Worm (Caenorhabditis elegans) whole organism, early embryonic: ENCODE data around the gene Y105C5B.25.

ENCODE experiments used
- B0310.2 ChIP-seq: sonication (generic microtip); optimal IDR thresholded peaks from 2 replicates; lab custom pipeline; 2016; ENCODE audit warnings: mild to moderate bottlenecking, missing genetic modification characterization, missing compliant biosample characterization
- ama-1 ChIP-seq: fragments of 150-350 bp; optimal IDR thresholded peaks from 2 replicates; lab custom pipeline; 2014
- ceh-36 ChIP-seq: sonication (generic microtip); optimal IDR thresholded peaks from 2 replicates; lab custom pipeline; 2016; ENCODE audit warnings: missing genetic modification characterization, inconsistent platforms, missing compliant biosample characterization
- flt-1 ChIP-seq: fragments of 200-800 bp; sonication (Bioruptor generic); IDR thresholded peaks from 2 replicates; pipeline ENCODE4 v1.3.6; 2022; ENCODE audit warnings: missing genetic modification characterization, missing compliant biosample characterization
- hmbx-1 ChIP-seq: sonication (generic microtip); optimal IDR thresholded peaks from 2 replicates; lab custom pipeline; 2016; ENCODE audit warnings: mild to moderate bottlenecking, missing genetic modification characterization, missing compliant biosample characterization
- scrt-1 ChIP-seq: fragments of 200-800 bp; sonication (Bioruptor generic); IDR thresholded peaks from 2 replicates; pipeline ENCODE4 v1.3.6; 2022; ENCODE audit warnings: missing genetic modification characterization, missing compliant biosample characterization
- sea-1 ChIP-seq: fragments of 200-800 bp; sonication (Bioruptor generic); conservative IDR thresholded peaks from 2 replicates; pipeline ENCODE4 v1.3.6; 2022; ENCODE audit warnings: missing genetic modification characterization, missing compliant biosample characterization
- tbx-11 ChIP-seq: fragments of 200-800 bp; sonication (Bioruptor generic); IDR thresholded peaks from 2 replicates; pipeline ENCODE4 v1.3.6; 2022; ENCODE audit warnings: missing genetic modification characterization, missing compliant biosample characterization
- tra-4 ChIP-seq: sonication (generic microtip); optimal IDR thresholded peaks from 2 replicates; lab custom pipeline; 2017; ENCODE audit warnings: missing genetic modification characterization, missing compliant biosample characterization

- TF ChIP-seq ama-1 (lab: Kevin White, UChicago) (no peak), tbx-11 (no peak), sea-1 (GFP tag; lab: Robert Waterston, UW) (no peak), tra-4 (tag; lab: Kevin White, UChicago) (no peak), B0310.2 (no peak), flt-1 (no peak), scrt-1 (GFP tag; lab: Robert Waterston, UW) (no peak), hmbx-1 (tag; lab: Kevin White, UChicago) (no peak), ceh-36 (tag; lab: Kevin White, UChicago) (no peak)
These were observed 31.5 kb upstream of the Y105C5B.25 start for ce11 chrIV:16178433-16178832.
